Fruit fly (Drosophila melanogaster) Kc167 (cell line): ENCODE measurements around the gene Mtl.

ENCODE experiments used
- Myc ChIP-seq: fragments of >200 bp; optimal IDR thresholded peaks from 2 replicates; lab custom pipeline; 2017; ENCODE audit warnings: missing external identifiers
- Sin3A ChIP-seq: fragments of >200 bp; optimal IDR thresholded peaks from 2 replicates; lab custom pipeline; 2018; ENCODE audit warnings: missing external identifiers
- h ChIP-seq: fragments of >200 bp; optimal IDR thresholded peaks from 3 replicates; lab custom pipeline; 2018; ENCODE audit warnings: missing external identifiers
- insv ChIP-seq: fragments of >200 bp; optimal IDR thresholded peaks from 3 replicates; lab custom pipeline; 2018; ENCODE audit warnings: missing external identifiers
- psq ChIP-seq: fragments of >200 bp; optimal IDR thresholded peaks from 2 replicates; lab custom pipeline; 2017; ENCODE audit warnings: missing external identifiers
- ttk ChIP-seq: sonication (Bioruptor generic); optimal IDR thresholded peaks from 2 replicates; lab custom pipeline; 2017; ENCODE audit warnings: missing external identifiers

Gene Mtl

dm6 chr3R:27609118-27610042 lies 26.8 kb upstream of the Mtl start:
- no peak for TF ChIP-seq ttk (lab: Kevin White, UChicago)
- TF ChIP-seq h: no peak
- no peak for TF ChIP-seq Sin3A (lab: Kevin White, UChicago)
- no peak for TF ChIP-seq psq (lab: Kevin White, UChicago)
- no peak for TF ChIP-seq insv (lab: Kevin White, UChicago)

dm6 chr3R:27610622-27611021 lies 25.6 kb upstream of the Mtl start:
- TF ChIP-seq Myc (lab: Kevin White, UChicago): no peak
- TF ChIP-seq ttk (lab: Kevin White, UChicago): no peak
- TF ChIP-seq Sin3A (lab: Kevin White, UChicago): no peak
- TF ChIP-seq h: no peak
- TF ChIP-seq insv (lab: Kevin White, UChicago): no peak
- TF ChIP-seq psq (lab: Kevin White, UChicago): no peak

DNA sequence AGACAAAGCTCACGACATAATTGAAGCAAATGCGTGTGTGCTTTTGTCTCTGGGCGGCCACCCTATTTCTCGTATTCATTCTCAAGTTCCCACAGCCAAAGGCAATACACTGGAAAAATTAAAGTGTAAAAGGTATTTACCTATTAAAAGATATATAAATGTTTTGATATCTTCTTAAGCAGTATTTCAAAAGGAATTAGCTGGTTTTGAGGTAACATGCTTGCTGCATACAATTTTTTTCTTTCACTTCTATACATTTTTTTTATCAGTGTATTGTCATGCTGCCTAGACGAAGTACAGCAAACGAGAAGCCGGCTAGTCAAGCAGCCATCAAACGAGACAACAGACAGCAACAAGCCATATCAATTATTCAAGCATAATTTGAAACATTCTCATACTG lies 22.4 kb upstream of the Mtl start:
- no peak for TF ChIP-seq h
- TF ChIP-seq ttk (lab: Kevin White, UChicago): no peak
- TF ChIP-seq psq (lab: Kevin White, UChicago): no peak
- TF ChIP-seq insv (lab: Kevin White, UChicago): no peak
- TF ChIP-seq Sin3A (lab: Kevin White, UChicago): no peak
- no peak for TF ChIP-seq Myc (lab: Kevin White, UChicago)

- no peak for TF ChIP-seq Myc (lab: Kevin White, UChicago)
- TF ChIP-seq h: no peak
- TF ChIP-seq ttk (lab: Kevin White, UChicago): no peak
- TF ChIP-seq insv (lab: Kevin White, UChicago): no peak
- TF ChIP-seq psq (lab: Kevin White, UChicago): no peak
- TF ChIP-seq Sin3A (lab: Kevin White, UChicago): no peak
Measured at dm6 chr3R:27616493-27616892, 19.7 kb upstream of the Mtl start.

DNA sequence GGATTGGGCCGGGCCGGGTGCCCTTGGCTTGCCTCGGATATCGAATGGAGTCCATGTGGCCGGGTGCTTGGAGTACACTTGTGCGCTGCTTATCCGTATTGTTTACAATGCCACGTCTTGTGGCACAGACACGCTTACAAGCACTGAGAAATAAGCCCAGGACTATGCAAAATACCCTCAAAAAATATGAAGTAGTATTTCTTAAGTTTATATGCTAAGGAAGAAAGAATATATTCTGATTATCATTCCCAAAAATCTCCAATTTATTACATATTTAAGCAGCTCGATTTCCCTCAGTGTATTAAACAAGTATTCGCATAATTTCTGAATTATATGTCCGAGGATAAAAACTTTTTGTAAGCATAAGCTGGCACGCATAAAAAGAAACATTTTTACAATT lies 14.4 kb upstream of the Mtl start:
- no peak for TF ChIP-seq ttk (lab: Kevin White, UChicago)
- no peak for TF ChIP-seq Sin3A (lab: Kevin White, UChicago)
- TF ChIP-seq insv (lab: Kevin White, UChicago): no peak
- TF ChIP-seq psq (lab: Kevin White, UChicago): no peak
- no peak for TF ChIP-seq Myc (lab: Kevin White, UChicago)
- no peak for TF ChIP-seq h

DNA sequence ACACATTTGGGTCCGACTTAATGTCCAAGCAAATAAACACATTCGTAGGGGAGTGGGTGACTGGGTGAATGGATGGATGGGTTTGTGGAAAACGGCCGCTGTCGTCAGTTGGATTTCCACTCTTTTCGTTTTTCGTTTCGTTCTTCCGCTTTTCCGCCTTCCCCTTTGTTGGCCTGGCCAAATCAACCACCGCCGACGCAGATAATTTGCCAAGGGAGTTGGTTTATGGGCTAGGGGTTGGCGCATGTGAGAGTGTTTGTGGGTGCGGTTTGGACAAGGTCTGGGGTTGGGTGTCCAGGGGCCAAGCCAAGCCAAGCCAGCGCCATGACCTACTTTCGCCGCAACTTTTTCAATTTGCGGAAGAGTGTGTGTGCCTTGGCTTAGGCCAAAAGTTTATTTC lies 13.2 kb upstream of the Mtl start:
- TF ChIP-seq insv (lab: Kevin White, UChicago) (no peak), ttk (lab: Kevin White, UChicago) (no peak), Myc (lab: Kevin White, UChicago) (no peak), h (no peak), psq (lab: Kevin White, UChicago) (no peak), Sin3A (lab: Kevin White, UChicago) (no peak)

DNA sequence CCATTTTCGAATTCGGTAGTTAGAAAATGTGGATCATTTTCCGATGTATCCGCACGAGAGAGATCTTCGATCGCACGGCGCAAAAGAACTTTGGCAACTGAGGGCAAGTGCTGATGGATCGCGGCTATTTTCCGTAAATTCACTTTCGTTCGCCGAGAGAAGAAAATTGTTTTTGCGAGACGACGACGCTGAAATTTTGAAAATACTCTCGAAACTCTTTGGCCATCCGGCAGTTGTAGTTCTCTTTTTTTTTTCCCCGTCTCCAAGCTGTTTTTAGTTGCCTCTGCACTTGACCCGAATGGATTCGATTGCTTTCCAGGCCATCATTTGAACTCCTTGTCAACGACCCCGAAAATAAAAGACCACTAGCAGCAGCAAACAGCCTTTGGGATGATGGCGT lies 10.3 kb upstream of the Mtl start, which contains the start of gene CG5612:
CG5612 (minus strand) TSS at position 101 of the 400 bp plus-strand sequence.
- TF ChIP-seq Myc (lab: Kevin White, UChicago) (no peak), ttk (lab: Kevin White, UChicago) (no peak), insv (lab: Kevin White, UChicago) (no peak), Sin3A (lab: Kevin White, UChicago) (no peak), h (no peak), psq (lab: Kevin White, UChicago) (no peak)

DNA sequence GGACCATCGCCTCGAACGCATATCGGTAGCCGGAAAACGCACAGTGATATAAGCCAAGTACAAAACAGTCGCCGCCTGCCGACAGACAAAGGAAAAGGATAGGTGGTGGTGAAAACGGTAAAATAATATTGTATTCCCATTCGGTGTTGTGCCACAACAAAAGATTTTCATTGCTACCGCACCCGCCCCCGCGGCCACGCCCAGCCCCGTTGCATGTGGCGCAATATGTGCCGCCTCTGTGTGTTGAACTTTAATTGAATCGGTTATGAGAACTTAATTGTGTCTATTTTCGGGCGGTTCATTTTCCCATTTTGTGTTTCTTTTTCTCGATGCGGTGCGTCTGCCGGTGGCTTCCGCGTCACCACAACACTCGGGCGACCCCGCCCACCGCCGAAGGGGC lies 508 bp downstream of the Mtl start:
- TF ChIP-seq h (no peak), Sin3A (lab: Kevin White, UChicago) (no peak), Myc (lab: Kevin White, UChicago) (no peak), ttk (lab: Kevin White, UChicago) (no peak), psq (lab: Kevin White, UChicago) (no peak), insv (lab: Kevin White, UChicago) (no peak)

dm6 chr3R:27637264-27637860 lies 1.1 kb downstream of the Mtl start:
- TF ChIP-seq h (no peak), ttk (lab: Kevin White, UChicago) (no peak), Sin3A (lab: Kevin White, UChicago) (no peak), Myc (lab: Kevin White, UChicago) (no peak), insv (lab: Kevin White, UChicago) (no peak), psq (lab: Kevin White, UChicago) (no peak)

DNA sequence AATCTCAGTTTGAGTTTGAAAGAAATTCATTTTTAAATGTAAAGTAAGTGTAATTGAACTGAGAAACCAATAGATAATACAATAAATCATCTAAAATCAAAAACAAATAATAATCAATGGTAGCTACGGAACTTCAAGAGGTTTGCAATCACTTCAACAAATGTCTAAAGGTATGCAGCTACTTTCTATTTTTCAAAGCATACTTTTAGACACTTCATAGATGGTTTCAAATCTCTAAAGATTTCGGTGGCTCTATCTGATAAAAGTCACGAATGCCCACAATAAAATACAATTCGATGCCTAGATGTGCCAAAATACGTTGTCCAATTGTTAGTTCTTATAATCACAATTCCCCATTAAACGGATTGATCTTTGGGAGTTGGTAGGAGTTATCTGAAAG lies 6.9 kb downstream of the Mtl start:
- no peak for TF ChIP-seq psq (lab: Kevin White, UChicago)

- TF ChIP-seq Myc (lab: Kevin White, UChicago): no peak
- TF ChIP-seq h: no peak
- TF ChIP-seq Sin3A (lab: Kevin White, UChicago): no peak
- TF ChIP-seq psq (lab: Kevin White, UChicago): no peak
- no peak for TF ChIP-seq ttk (lab: Kevin White, UChicago)
- TF ChIP-seq insv (lab: Kevin White, UChicago): no peak
Measured at dm6 chr3R:27647817-27648216, 11.6 kb downstream of the Mtl start.

DNA sequence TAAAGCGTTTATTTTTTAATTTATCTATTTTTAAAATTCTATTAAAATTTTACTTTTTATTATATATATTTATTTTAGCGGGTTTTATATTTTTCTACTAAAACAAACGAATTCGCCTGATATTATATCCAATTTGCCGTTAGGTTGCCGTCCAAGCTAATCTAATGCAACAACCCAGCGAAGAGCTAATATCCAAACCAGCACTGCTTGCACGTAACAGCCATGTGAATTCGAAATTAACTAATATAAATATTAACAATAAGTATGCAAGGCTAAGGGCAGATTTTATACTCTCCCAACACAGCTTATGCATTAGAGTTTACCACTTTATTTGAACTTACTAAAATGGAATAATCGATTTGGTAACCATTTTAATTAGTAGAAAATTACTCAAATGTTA lies 15.5 kb downstream of the Mtl start:
- TF ChIP-seq Sin3A (lab: Kevin White, UChicago): no peak
- no peak for TF ChIP-seq insv (lab: Kevin White, UChicago)
- TF ChIP-seq ttk (lab: Kevin White, UChicago): no peak
- no peak for TF ChIP-seq psq (lab: Kevin White, UChicago)
- TF ChIP-seq Myc (lab: Kevin White, UChicago): no peak
- no peak for TF ChIP-seq h
